Fruit fly (Drosophila melanogaster): ENCODE results near the gene CG8916.

CG8916 gene

DNA sequence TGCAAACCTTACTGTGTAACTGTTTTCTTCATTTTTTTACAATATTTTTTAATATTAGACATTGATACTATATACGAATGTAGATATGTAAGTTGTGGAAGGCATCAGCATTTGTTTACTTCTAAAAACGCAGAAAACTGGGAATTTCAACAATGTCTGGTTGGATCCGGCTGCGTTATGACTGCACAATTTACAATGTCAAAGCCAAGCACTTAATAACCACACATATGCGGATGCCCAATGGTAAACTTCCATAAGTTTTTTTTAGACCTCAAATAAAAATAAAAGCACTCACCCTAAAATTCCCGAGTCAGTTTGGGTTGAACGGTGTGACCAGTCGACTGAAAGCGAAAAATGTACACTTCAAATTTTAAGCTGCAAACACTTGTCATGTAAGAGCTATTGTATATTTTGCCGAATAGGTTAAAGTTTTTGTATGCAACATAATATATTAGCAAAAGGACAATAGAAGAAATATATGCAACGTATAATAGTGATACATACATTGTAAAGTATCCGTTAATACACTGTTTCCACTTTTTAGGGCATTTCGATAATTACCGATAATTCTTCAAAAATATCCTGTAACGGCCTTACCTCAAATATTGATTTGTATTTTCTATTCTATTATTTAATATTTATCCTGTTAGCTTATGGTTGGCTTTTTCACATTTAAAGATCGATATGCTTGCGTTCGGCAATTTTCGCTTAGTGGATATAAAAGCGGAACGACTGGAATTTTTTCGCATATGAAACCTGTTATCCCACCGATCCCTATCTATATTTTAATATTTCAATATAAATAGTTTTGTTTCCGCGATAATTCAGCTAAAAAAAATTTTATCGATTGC lies 18.6 kb downstream of the CG8916 start, which contains the start of gene Stim:
Stim (minus strand) TSS at position 347 of the 851 bp plus-strand sequence.
- no peak for TF ChIP-seq noc (tag; optimal IDR thresholded peaks at IDR 0.05)

dm6 chrX:15940956-15941246 lies 19.1 kb downstream of the CG8916 start, which contains the start of gene CG8924:
Gene CG8924, plus strand, starts transcription at chrX:15941077.
- no peak for TF ChIP-seq noc (tag; optimal IDR thresholded peaks at IDR 0.05)

DNA sequence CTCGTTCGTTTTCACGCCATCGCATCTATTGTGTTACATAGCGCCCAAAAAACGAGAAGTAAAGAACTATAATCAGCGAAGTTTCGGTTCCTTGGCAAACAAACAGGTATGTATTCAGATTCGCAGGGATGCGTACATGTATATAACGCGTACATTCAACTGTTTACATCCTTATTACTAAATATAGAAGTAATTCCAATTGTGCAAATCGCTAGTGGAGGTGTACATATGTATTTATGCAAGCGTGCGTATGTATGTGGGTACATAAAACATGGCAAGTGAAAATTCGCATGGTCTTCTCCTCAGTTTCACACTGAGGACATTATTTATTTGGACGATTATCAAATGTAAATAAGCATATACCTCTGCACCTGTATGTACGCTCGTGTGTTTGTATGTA lies 19.8 kb downstream of the CG8916 start:
- TF ChIP-seq noc (tag; optimal IDR thresholded peaks at IDR 0.05) = no peak

- no peak for TF ChIP-seq noc (tag; optimal IDR thresholded peaks at IDR 0.05)
These were observed 23.1 kb downstream of the CG8916 start, which contains the start of gene Rrp47 for dm6 chrX:15944735-15945323. Gene Rrp47, plus strand, starts transcription at chrX:15944897.

DNA sequence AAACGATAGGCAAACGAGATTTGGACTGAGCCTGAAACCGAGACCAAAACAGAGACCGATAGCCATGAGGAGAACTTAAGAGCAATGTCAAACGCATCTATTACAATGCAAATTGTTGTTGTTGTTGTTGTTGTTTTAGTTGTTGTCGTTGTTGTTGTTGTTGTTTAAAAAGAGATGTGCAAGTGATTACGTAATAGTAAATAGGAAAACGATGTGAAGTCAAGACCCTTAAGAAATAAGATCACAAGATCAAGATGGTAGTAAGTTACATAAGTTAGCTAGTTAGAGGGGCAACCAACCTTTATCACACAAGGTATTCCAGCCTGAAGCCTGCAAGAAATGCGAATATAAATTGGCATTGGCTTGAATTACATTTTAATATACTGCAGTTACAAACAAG lies 28.3 kb downstream of the CG8916 start:
- TF ChIP-seq noc (tag; optimal IDR thresholded peaks at IDR 0.05) = no peak

dm6 chrX:15969577-15969976 lies 47.8 kb downstream of the CG8916 start:
- no peak for TF ChIP-seq noc (tag; optimal IDR thresholded peaks at IDR 0.05)

DNA sequence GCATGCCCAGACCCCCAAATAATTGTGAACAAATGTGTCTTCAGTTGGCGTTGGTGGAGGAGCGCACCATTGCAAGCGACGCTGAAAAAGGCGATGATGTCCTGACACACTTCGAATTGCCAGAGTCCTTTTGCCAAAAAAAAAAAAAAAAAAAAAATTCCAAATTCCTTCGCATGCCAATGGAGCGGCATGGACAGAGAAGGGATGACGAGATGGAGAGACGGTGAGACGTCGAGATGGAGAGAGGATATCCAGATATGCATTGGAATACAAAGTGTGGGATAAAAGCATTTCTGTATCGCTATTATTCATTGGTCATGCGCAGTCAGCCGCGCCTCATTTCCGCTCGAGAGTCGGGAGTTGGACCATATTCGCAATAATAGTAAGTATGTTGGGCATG lies 49.8 kb downstream of the CG8916 start:
- no peak for TF ChIP-seq noc (tag; optimal IDR thresholded peaks at IDR 0.05)

- no peak for TF ChIP-seq noc (tag; optimal IDR thresholded peaks at IDR 0.05)
These were observed 51.5 kb downstream of the CG8916 start, which contains the start of gene mmd for dm6 chrX:15973157-15973774. Gene mmd, minus strand, starts transcription at chrX:15973159.

DNA sequence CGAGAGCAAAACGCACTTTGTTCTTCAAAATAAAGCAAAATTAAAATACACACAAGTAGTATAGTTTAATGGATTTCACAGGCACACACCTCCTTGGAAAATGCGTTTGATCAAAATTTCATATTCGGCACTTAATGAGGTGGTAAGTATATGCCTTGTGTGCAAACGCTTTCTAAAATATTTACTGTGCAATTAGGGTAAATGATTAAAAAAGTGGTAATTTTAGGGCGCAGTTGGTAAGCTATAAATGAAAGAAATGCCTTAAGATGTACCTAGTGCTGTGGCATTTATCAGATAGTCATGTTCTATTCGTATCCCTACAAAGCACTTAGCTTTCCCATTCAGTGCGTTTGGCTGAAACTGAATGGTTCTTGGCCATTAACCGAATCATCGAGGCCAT lies 52.4 kb downstream of the CG8916 start, which contains the start of gene Or13a:
Or13a (plus strand) TSS at position 301 of the 400 bp plus-strand sequence.
- TF ChIP-seq noc (tag; optimal IDR thresholded peaks at IDR 0.05) = no peak
